ENCODE assay signal across 4 fruit fly cellular contexts in genomic region chrX:15633313-15633727, dm6.
TF ChIP-seq lines count a peak whose summit lies in the region.

sog (minus strand) TSS chrX:15633434.

- TF ChIP-seq CTCF in whole organism, embryonic (GFP tag; optimal IDR thresholded peaks at IDR 0.05; lab: Kevin White, UChicago) = no peak

TF ChIP-seq in whole organism, embryonic, 481 proteins besides CTCF, POLR2A, EP300 and RAD21 (continues in another document):
- no peak for TF ChIP-seq CG10321 (GFP tag; IDR thresholded peaks at IDR 0.05; lab: Robert Waterston, UW)
- peak; percentile 54 for TF ChIP-seq sens (GFP tag; lab: Kevin White, UChicago)
- TF ChIP-seq Awh (GFP tag; IDR thresholded peaks at IDR 0.05; lab: Robert Waterston, UW) = 0 out of 2 replicates have a peak, but pooled peaks have one; percentile 12
- peak; percentile 85 to 96 for TF ChIP-seq Trl (optimal IDR thresholded peaks at IDR 0.05; lab: Kevin White, UChicago)
- TF ChIP-seq Trl (GFP tag; optimal IDR thresholded peaks at IDR 0.05; lab: Kevin White, UChicago) = no peak
- TF ChIP-seq lab (GFP tag; optimal IDR thresholded peaks at IDR 0.05; lab: Kevin White, UChicago) = peak; percentile 22
- TF ChIP-seq NC2β (GFP tag; optimal IDR thresholded peaks at IDR 0.05; lab: Kevin White, UChicago) = no peak
- TF ChIP-seq Drgx (GFP tag; IDR thresholded peaks at IDR 0.05; lab: Robert Waterston, UW) = 0 out of 2 replicates have a peak, but pooled peaks have one; percentile 20
- TF ChIP-seq Dp (GFP tag; optimal IDR thresholded peaks at IDR 0.05; lab: Kevin White, UChicago) = peak; percentile 51
- TF ChIP-seq CG10543 (GFP tag; optimal IDR thresholded peaks at IDR 0.05; lab: Kevin White, UChicago) = no peak
- TF ChIP-seq CG17385 (GFP tag; optimal IDR thresholded peaks at IDR 0.05; lab: Kevin White, UChicago) = peak; percentile 27
- TF ChIP-seq bsh (GFP tag; optimal IDR thresholded peaks at IDR 0.05; lab: Kevin White, UChicago) = no peak
- TF ChIP-seq sna (GFP tag; IDR thresholded peaks at IDR 0.05; lab: Robert Waterston, UW; ENCODE audit: partially characterized antibody) = peak; percentile 42; the same call in 1 of the 2 replicates
- peak; percentile 14 for TF ChIP-seq gro (GFP tag; optimal IDR thresholded peaks at IDR 0.05; lab: Kevin White, UChicago)
- TF ChIP-seq psq (GFP tag; optimal IDR thresholded peaks at IDR 0.05; lab: Kevin White, UChicago) = no peak
- TF ChIP-seq fd64A (GFP tag; optimal IDR thresholded peaks at IDR 0.05; lab: Kevin White, UChicago) = no peak
- peak; percentile 73 for TF ChIP-seq CG32532 (GFP tag; IDR thresholded peaks at IDR 0.05; lab: Robert Waterston, UW)
- peak; percentile 72 for TF ChIP-seq E2f2 (GFP tag; IDR thresholded peaks at IDR 0.05; lab: Robert Waterston, UW)
- 0 out of 3 replicates have a peak, but pooled peaks have one; percentile 36 for TF ChIP-seq zen2 (GFP tag; IDR thresholded peaks at IDR 0.05; lab: Robert Waterston, UW; ENCODE audit: partially characterized antibody)
- no peak for TF ChIP-seq Hmx (GFP tag; optimal IDR thresholded peaks at IDR 0.05; lab: Kevin White, UChicago)
- TF ChIP-seq tup (GFP tag; optimal IDR thresholded peaks at IDR 0.05; lab: Kevin White, UChicago) = no peak

TF ChIP-seq in whole organism, prepupa, 60 proteins besides CTCF, POLR2A, EP300 and RAD21:
- TF ChIP-seq CG8119 (GFP tag; IDR thresholded peaks at IDR 0.05; lab: Robert Waterston, UW) (0 out of 3 replicates have a peak, but pooled peaks have one; percentile 25), svp (GFP tag; lab: Kevin White, UChicago) (no peak), CG10669 (GFP tag; optimal IDR thresholded peaks at IDR 0.05; lab: Kevin White, UChicago) (no peak), CG16779 (tag; optimal IDR thresholded peaks at IDR 0.05; lab: Kevin White, UChicago) (no peak), fkh (GFP tag; optimal IDR thresholded peaks at IDR 0.05; lab: Kevin White, UChicago) (no peak), Eip78C (GFP tag; lab: Kevin White, UChicago) (no peak), CG15336 (GFP tag; IDR thresholded peaks at IDR 0.05; lab: Robert Waterston, UW) (peak; percentile 17; the same call in 1 of the 2 replicates), Lpt (GFP tag; optimal IDR thresholded peaks at IDR 0.05; lab: Kevin White, UChicago) (peak; percentile 19), eg (GFP tag; IDR thresholded peaks at IDR 0.05; lab: Robert Waterston, UW) (peak; percentile 60; the same call in 2 of the 3 replicates)

TF ChIP-seq in whole organism, pupa, 21 proteins besides CTCF, POLR2A, EP300 and RAD21:
- peak; percentile 41; the same call in 1 of the 2 replicates for TF ChIP-seq CG32121 (GFP tag; IDR thresholded peaks at IDR 0.05; lab: Robert Waterston, UW)
- no peak for TF ChIP-seq CG17806 (tag; optimal IDR thresholded peaks at IDR 0.05; lab: Kevin White, UChicago)
- TF ChIP-seq fd96Ca (GFP tag; IDR thresholded peaks at IDR 0.05; lab: Robert Waterston, UW) = peak; percentile 41; the same call in 1 of the 3 replicates
- TF ChIP-seq CG13204 (GFP tag; optimal IDR thresholded peaks at IDR 0.05; lab: Kevin White, UChicago) = no peak
- TF ChIP-seq CG8159 (tag; optimal IDR thresholded peaks at IDR 0.05; lab: Kevin White, UChicago) = no peak
- TF ChIP-seq Pif1B (GFP tag; optimal IDR thresholded peaks at IDR 0.05; lab: Kevin White, UChicago) = no peak
- peak; percentile 48; the same call in 1 of the 2 replicates for TF ChIP-seq Ets98B (GFP tag; IDR thresholded peaks at IDR 0.05; lab: Robert Waterston, UW)
- no peak for TF ChIP-seq Snoo (tag; optimal IDR thresholded peaks at IDR 0.05; lab: Kevin White, UChicago)
- TF ChIP-seq CG9948 (tag; optimal IDR thresholded peaks at IDR 0.05; lab: Kevin White, UChicago) = no peak

TF ChIP-seq in whole organism, wandering third instar larva, 38 proteins besides CTCF, POLR2A, EP300 and RAD21:
- TF ChIP-seq Mio (GFP tag; optimal IDR thresholded peaks at IDR 0.05; lab: Kevin White, UChicago) (no peak), Dif (GFP tag; optimal IDR thresholded peaks at IDR 0.05; lab: Kevin White, UChicago; ENCODE audit: partially characterized antibody) (peak; percentile 28)

Comparison
In these comparisons a context has a peak if more than half of its experiments do, and no peak if none do; other contexts are left out.
1. Of the 7 proteins assayed by ChIP-seq in both whole organism, embryonic and whole organism, prepupa: peak only in whole organism, embryonic: none; only in whole organism, prepupa: Lpt; in both: none; in neither: 6.